Fruit fly (Drosophila melanogaster) whole organism, embryonic: Measurements from ENCODE around the gene Lcp65Ae.
A peak's percentile ranks its signal among the peaks of the same experiment; 100 is the strongest.

Experiments used
- Abd-B ChIP-seq: fragments of 200-800 bp; sonication (Bioruptor generic); optimal IDR thresholded peaks from 2 replicates; lab custom pipeline; 2018; ENCODE audit warnings: missing biosample characterization, mild to moderate bottlenecking, missing genetic modification characterization, moderate library complexity
- Asciz ChIP-seq: fragments of 200-800 bp; sonication (Bioruptor generic); optimal IDR thresholded peaks from 2 replicates; lab custom pipeline; 2017; ENCODE audit warnings: missing biosample characterization, mild to moderate bottlenecking, missing genetic modification characterization, missing genetic modification reagents
- CG10431 ChIP-seq: fragments of 200-800 bp; sonication (Bioruptor generic); optimal IDR thresholded peaks from 3 replicates; lab custom pipeline; 2018; ENCODE audit warnings: missing biosample characterization, mild to moderate bottlenecking, missing genetic modification characterization
- CG11456 ChIP-seq: fragments of 200-800 bp; sonication (Bioruptor generic); IDR thresholded peaks from 3 replicates; pipeline ENCODE4 v1.3.6; 2022; ENCODE audit warnings: missing biosample characterization, missing genetic modification characterization
- CG12659 ChIP-seq: fragments of 200-800 bp; sonication (Bioruptor generic); optimal IDR thresholded peaks from 3 replicates; lab custom pipeline; 2017; ENCODE audit warnings: mild to moderate bottlenecking, missing biosample characterization, missing genetic modification reagents, missing genetic modification characterization
- CG12744 ChIP-seq: fragments of 200-800 bp; sonication (Bioruptor generic); optimal IDR thresholded peaks from 2 replicates; lab custom pipeline; 2016; ENCODE audit warnings: missing biosample characterization, missing genetic modification characterization
- CG15073 ChIP-seq: fragments of 200-800 bp; sonication (Bioruptor generic); optimal IDR thresholded peaks from 2 replicates; lab custom pipeline; 2016; ENCODE audit warnings: missing biosample characterization, missing genetic modification characterization
- CG1647 ChIP-seq: fragments of 200-800 bp; sonication (Bioruptor generic); optimal IDR thresholded peaks from 3 replicates; lab custom pipeline; 2016; ENCODE audit warnings: missing biosample characterization, missing genetic modification characterization
- CG17385 ChIP-seq: fragments of 200-800 bp; sonication (Bioruptor generic); optimal IDR thresholded peaks from 3 replicates; lab custom pipeline; 2018; ENCODE audit warnings: missing biosample characterization, mild to moderate bottlenecking, missing genetic modification characterization
- CG2678 ChIP-seq: fragments of 200-800 bp; sonication (Bioruptor generic); optimal IDR thresholded peaks from 3 replicates; lab custom pipeline; 2019; ENCODE audit warnings: missing biosample characterization, mild to moderate bottlenecking, missing genetic modification characterization, moderate library complexity
- CG30403 ChIP-seq: fragments of 200-800 bp; sonication (Bioruptor generic); optimal IDR thresholded peaks from 3 replicates; lab custom pipeline; 2016; ENCODE audit warnings: missing biosample characterization, missing genetic modification characterization
- CG31224 ChIP-seq: fragments of 200-800 bp; sonication (Bioruptor generic); IDR thresholded peaks from 2 replicates; pipeline ENCODE4 v1.3.6; 2022; ENCODE audit warnings: missing biosample characterization, missing genetic modification characterization
- CG32532 ChIP-seq: fragments of 200-800 bp; sonication (Bioruptor generic); IDR thresholded peaks from 2 replicates; pipeline ENCODE4 v1.3.6; 2022; ENCODE audit warnings: missing biosample characterization, missing genetic modification characterization
- CG33557 ChIP-seq: fragments of 200-800 bp; sonication (Bioruptor generic); optimal IDR thresholded peaks from 2 replicates; lab custom pipeline; 2019; ENCODE audit warnings: missing biosample characterization, mild to moderate bottlenecking, missing genetic modification characterization, moderate library complexity
- CG34422 ChIP-seq: fragments of 200-800 bp; sonication (Bioruptor generic); IDR thresholded peaks from 3 replicates; pipeline ENCODE4 v1.3.6; 2022; ENCODE audit warnings: missing biosample characterization, missing genetic modification characterization
- CG6175 ChIP-seq: fragments of 200-800 bp; sonication (Bioruptor generic); IDR thresholded peaks from 3 replicates; pipeline ENCODE4 v1.3.6; 2022; ENCODE audit warnings: missing biosample characterization, missing genetic modification characterization
- CG7372 ChIP-seq: fragments of 200-800 bp; sonication (Bioruptor generic); IDR thresholded peaks from 2 replicates; pipeline ENCODE4 v1.3.6; 2022; ENCODE audit warnings: missing biosample characterization, missing genetic modification characterization
- CG7928 ChIP-seq: fragments of 200-800 bp; sonication (Bioruptor generic); optimal IDR thresholded peaks from 2 replicates; lab custom pipeline; 2017; ENCODE audit warnings: missing biosample characterization, mild to moderate bottlenecking, missing genetic modification characterization
- CG8359 ChIP-seq: fragments of 200-800 bp; sonication (Bioruptor generic); optimal IDR thresholded peaks from 2 replicates; lab custom pipeline; 2017; ENCODE audit warnings: missing biosample characterization, mild to moderate bottlenecking, missing genetic modification characterization, borderline replicate concordance
- CG9609 ChIP-seq: fragments of 200-800 bp; sonication (Bioruptor generic); optimal IDR thresholded peaks from 3 replicates; lab custom pipeline; 2016; ENCODE audit warnings: missing biosample characterization, missing genetic modification characterization
- CHES-1-like ChIP-seq: fragments of 200-800 bp; sonication (Bioruptor generic); optimal IDR thresholded peaks from 2 replicates; lab custom pipeline; 2016; ENCODE audit warnings: missing biosample characterization, missing genetic modification characterization
- D19B ChIP-seq: fragments of 200-800 bp; sonication (Bioruptor generic); optimal IDR thresholded peaks from 2 replicates; lab custom pipeline; 2017; ENCODE audit warnings: missing biosample characterization, mild to moderate bottlenecking, missing genetic modification characterization
- Dfd ChIP-seq, 2 experiments: fragments of >200 bp; optimal IDR thresholded peaks; 2 replicates each; lab custom pipeline; 2017; ENCODE audit warnings: missing biosample characterization in 2 of 2, missing genetic modification characterization in 2 of 2
- Dip2 ChIP-seq: fragments of 200-800 bp; sonication (Bioruptor generic); IDR thresholded peaks from 2 replicates; pipeline ENCODE4 v1.3.6; 2022; ENCODE audit warnings: missing biosample characterization, missing genetic modification characterization
- Dll ChIP-seq: fragments of 200-800 bp; sonication (Bioruptor generic); IDR thresholded peaks from 4 replicates; pipeline ENCODE4 v1.3.6; 2022; ENCODE audit warnings: missing biosample characterization, missing genetic modification characterization; ENCODE audit not compliant: partially characterized antibody
- Doc2 ChIP-seq: fragments of 200-800 bp; sonication (Bioruptor generic); IDR thresholded peaks from 2 replicates; pipeline ENCODE4 v1.3.6; 2022; ENCODE audit warnings: missing biosample characterization, missing genetic modification characterization
- Dref ChIP-seq: fragments of 200-800 bp; sonication (Bioruptor generic); IDR thresholded peaks from 2 replicates; pipeline ENCODE4 v1.3.6; 2022; ENCODE audit warnings: missing biosample characterization, missing genetic modification characterization
- H15 ChIP-seq: fragments of 200-800 bp; sonication (Bioruptor generic); IDR thresholded peaks from 3 replicates; pipeline ENCODE4 v1.3.6; 2022; ENCODE audit warnings: missing biosample characterization, missing genetic modification characterization
- HmgD ChIP-seq: fragments of 200-800 bp; sonication (Bioruptor generic); optimal IDR thresholded peaks from 3 replicates; lab custom pipeline; 2016; ENCODE audit warnings: missing biosample characterization, missing genetic modification characterization
- NC2β ChIP-seq: fragments of 200-800 bp; sonication (Bioruptor generic); optimal IDR thresholded peaks from 2 replicates; lab custom pipeline; 2016; ENCODE audit warnings: missing biosample characterization, missing genetic modification characterization
- Neu2 ChIP-seq: fragments of 200-800 bp; sonication (Bioruptor generic); optimal IDR thresholded peaks from 3 replicates; lab custom pipeline; 2016; ENCODE audit warnings: missing biosample characterization, missing genetic modification characterization, borderline replicate concordance
- Sox102F ChIP-seq: fragments of 200-800 bp; sonication (Bioruptor generic); optimal IDR thresholded peaks from 2 replicates; lab custom pipeline; 2018; ENCODE audit warnings: missing biosample characterization, mild to moderate bottlenecking, missing genetic modification characterization, moderate library complexity
- abd-A ChIP-seq: fragments of 200-800 bp; sonication (Bioruptor generic); optimal IDR thresholded peaks from 3 replicates; lab custom pipeline; 2019; ENCODE audit warnings: missing biosample characterization, mild to moderate bottlenecking, missing genetic modification characterization, moderate library complexity
- ato ChIP-seq: fragments of 200-800 bp; sonication (Bioruptor generic); IDR thresholded peaks from 2 replicates; pipeline ENCODE4 v1.3.6; 2022; ENCODE audit warnings: missing biosample characterization, missing genetic modification characterization; ENCODE audit not compliant: partially characterized antibody
- cas ChIP-seq: fragments of 200-800 bp; sonication (Bioruptor generic); IDR thresholded peaks from 2 replicates; pipeline ENCODE4 v1.3.6; 2022; ENCODE audit warnings: missing biosample characterization, missing genetic modification characterization
- da ChIP-seq: fragments of 200-800 bp; sonication (Bioruptor generic); optimal IDR thresholded peaks from 2 replicates; lab custom pipeline; 2016; ENCODE audit warnings: missing biosample characterization, missing genetic modification characterization
- danr ChIP-seq: fragments of 200-800 bp; sonication (Bioruptor generic); IDR thresholded peaks from 2 replicates; pipeline ENCODE4 v1.3.6; 2022; ENCODE audit warnings: missing biosample characterization, missing genetic modification characterization
- eve ChIP-seq, 2 experiments: fragments of >200 bp; optimal IDR thresholded peaks; 2 replicates each; lab custom pipeline; 2017; ENCODE audit warnings: missing biosample characterization in 2 of 2, missing genetic modification characterization in 2 of 2
- hb ChIP-seq: fragments of 200-800 bp; sonication (Bioruptor generic); IDR thresholded peaks from 3 replicates; pipeline ENCODE4 v1.3.6; 2022; ENCODE audit warnings: missing biosample characterization, missing genetic modification characterization; ENCODE audit not compliant: partially characterized antibody
- nerfin-2 ChIP-seq: fragments of 200-800 bp; sonication (Bioruptor generic); IDR thresholded peaks from 2 replicates; pipeline ENCODE4 v1.3.6; 2022; ENCODE audit warnings: missing biosample characterization, missing genetic modification characterization; ENCODE audit not compliant: partially characterized antibody
- row ChIP-seq: fragments of 200-800 bp; sonication (Bioruptor generic); IDR thresholded peaks from 3 replicates; pipeline ENCODE4 v1.3.6; 2022; ENCODE audit warnings: missing biosample characterization, missing genetic modification characterization
- sisA ChIP-seq: fragments of 200-800 bp; sonication (Bioruptor generic); IDR thresholded peaks from 2 replicates; pipeline ENCODE4 v1.3.6; 2022; ENCODE audit warnings: missing biosample characterization, missing genetic modification characterization
- sna ChIP-seq: fragments of 200-800 bp; sonication (Bioruptor generic); IDR thresholded peaks from 2 replicates; pipeline ENCODE4 v1.3.6; 2022; ENCODE audit warnings: missing biosample characterization, missing genetic modification characterization; ENCODE audit not compliant: partially characterized antibody
- sr ChIP-seq: fragments of 200-800 bp; sonication (Bioruptor generic); IDR thresholded peaks from 3 replicates; pipeline ENCODE4 v1.3.6; 2022; ENCODE audit warnings: missing biosample characterization, missing genetic modification characterization
- stc ChIP-seq: fragments of 200-800 bp; sonication (Bioruptor generic); IDR thresholded peaks from 2 replicates; pipeline ENCODE4 v1.3.6; 2022; ENCODE audit warnings: missing biosample characterization, missing genetic modification characterization
- tup ChIP-seq: fragments of 200-800 bp; sonication (Bioruptor generic); optimal IDR thresholded peaks from 2 replicates; lab custom pipeline; 2016; ENCODE audit warnings: missing biosample characterization, mild to moderate bottlenecking, missing genetic modification characterization, moderate library complexity
- vvl ChIP-seq: fragments of 200-800 bp; sonication (Bioruptor generic); IDR thresholded peaks from 2 replicates; pipeline ENCODE4 v1.3.6; 2022; ENCODE audit warnings: missing biosample characterization, missing genetic modification characterization
- zen2 ChIP-seq: fragments of 200-800 bp; sonication (Bioruptor generic); IDR thresholded peaks from 3 replicates; pipeline ENCODE4 v1.3.6; 2022; ENCODE audit warnings: missing biosample characterization, missing genetic modification characterization; ENCODE audit not compliant: partially characterized antibody
- zf30C ChIP-seq: fragments of 200-800 bp; sonication (Bioruptor generic); optimal IDR thresholded peaks from 3 replicates; lab custom pipeline; 2018; ENCODE audit warnings: missing biosample characterization, mild to moderate bottlenecking, missing genetic modification characterization

The Lcp65Ae gene

dm6 chr3L:6184884-6185438 lies 47.0 kb upstream of the Lcp65Ae start, which contains the start of the genes D19B and CG43293 (continued):
- TF ChIP-seq CG31224 (GFP tag; lab: Robert Waterston, UW) (peak; percentile 76), Neu2 (GFP tag; lab: Kevin White, UChicago) (peak; percentile 26), cas (GFP tag; lab: Robert Waterston, UW) (peak; percentile 81), CG1647 (GFP tag; lab: Kevin White, UChicago) (peak; percentile 83), Dip2 (no peak), Asciz (peak; percentile 80), Abd-B (peak; percentile 65), CG12744 (peak; percentile 78), zen2 (GFP tag; lab: Robert Waterston, UW) (peak; percentile 5; the same call in 1 of the 3 replicates), zf30C (GFP tag; lab: Kevin White, UChicago) (peak; percentile 25), CG2678 (tag; lab: Kevin White, UChicago) (peak; percentile 90), sr (GFP tag; lab: Robert Waterston, UW) (peak; percentile 61), CG10431 (GFP tag; lab: Kevin White, UChicago) (peak; percentile 56), D19B (GFP tag; lab: Kevin White, UChicago) (peak; percentile 100), danr (peak; percentile 78), CG32532 (GFP tag; lab: Robert Waterston, UW) (peak; percentile 97), tup (GFP tag; lab: Kevin White, UChicago) (peak; percentile 84), Dfd (GFP tag; optimal IDR thresholded peaks at IDR 0.05; lab: Kevin White, UChicago) (no peak), CG7928 (GFP tag; lab: Kevin White, UChicago) (peak; percentile 61), CG34422 (peak; percentile 94), row (peak; percentile 98), H15 (GFP tag; lab: Robert Waterston, UW) (peak; percentile 87), NC2β (GFP tag; lab: Kevin White, UChicago) (peak; percentile 78), da (GFP tag; lab: Kevin White, UChicago) (peak; percentile 50), CG15073 (GFP tag; lab: Kevin White, UChicago) (peak; percentile 54), Dll (GFP tag; lab: Robert Waterston, UW) (peak; percentile 65; the same call in 2 of the 4 replicates), stc (GFP tag; lab: Robert Waterston, UW) (peak; percentile 87), HmgD (GFP tag; lab: Kevin White, UChicago) (peak; percentile 85), CG30403 (GFP tag; lab: Kevin White, UChicago) (peak; percentile 92), hb (GFP tag; lab: Robert Waterston, UW) (no peak), Doc2 (GFP tag; lab: Robert Waterston, UW) (no peak), sisA (peak; percentile 91), Sox102F (peak; percentile 89), ato (GFP tag; lab: Robert Waterston, UW) (peak; percentile 62), CG17385 (peak; percentile 81), CG7372 (peak; percentile 73), eve (GFP tag; optimal IDR thresholded peaks at IDR 0.05; lab: Kevin White, UChicago) (no peak), CG11456 (GFP tag; lab: Robert Waterston, UW) (peak; percentile 98), Dref (GFP tag; lab: Robert Waterston, UW) (peak; percentile 86), vvl (GFP tag; lab: Robert Waterston, UW) (peak; percentile 93), abd-A (tag; lab: Kevin White, UChicago) (no peak), nerfin-2 (GFP tag; lab: Robert Waterston, UW) (peak; percentile 77), CG12659 (GFP tag; lab: Kevin White, UChicago) (peak; percentile 95), CHES-1-like (GFP tag; lab: Kevin White, UChicago) (peak; percentile 92), CG9609 (GFP tag; lab: Kevin White, UChicago) (peak; percentile 87), CG6175 (GFP tag; lab: Robert Waterston, UW) (peak; percentile 86; the same call in 2 of the 3 replicates), CG8359 (GFP tag; lab: Kevin White, UChicago) (peak; percentile 25), sna (GFP tag; lab: Robert Waterston, UW) (peak; percentile 54; the same call in 1 of the 2 replicates), CG33557 (peak; percentile 38)
